1 fruit fly cellular context compared by ENCODE assay signal in the genomic region with DNA sequence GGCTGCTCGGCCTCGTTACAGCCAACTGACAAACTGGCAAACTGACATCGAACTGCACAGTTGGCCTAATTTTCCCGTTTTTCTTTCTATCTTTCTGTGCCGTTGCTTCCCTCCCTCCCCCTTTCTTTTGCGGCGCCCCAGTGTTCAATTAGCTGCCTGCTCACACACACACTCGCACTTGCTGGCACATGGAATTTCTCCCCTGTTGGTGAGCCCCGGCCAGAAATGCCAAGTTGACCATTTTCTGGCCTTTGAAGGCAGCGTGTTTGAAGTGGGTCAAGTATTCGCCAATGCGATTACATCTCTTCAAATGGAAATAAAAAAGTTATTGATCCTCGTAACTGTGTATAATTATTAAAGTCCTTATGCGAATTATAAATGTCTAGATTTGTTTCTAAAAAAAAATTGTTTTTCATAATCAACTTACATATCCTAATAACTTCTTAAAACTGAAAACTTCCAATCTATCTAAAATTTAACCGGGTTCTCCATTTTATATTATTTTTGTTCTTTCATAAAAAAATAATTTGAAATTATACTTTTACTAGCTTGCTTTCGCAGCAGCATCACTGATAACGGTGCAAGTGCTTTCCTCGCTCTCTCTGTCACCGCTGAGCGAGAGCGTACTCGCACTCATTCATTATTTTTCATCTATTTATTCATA.
TF ChIP-seq lines count a peak whose summit lies in the region.

No protein-coding gene starts in this region.

TF ChIP-seq in whole organism, embryonic, 481 proteins besides CTCF, POLR2A, EP300 and RAD21 (continued from another document and continues in another):
- peak; percentile 58 for TF ChIP-seq Med (GFP tag; lab: Kevin White, UChicago)
- no peak for TF ChIP-seq ato (GFP tag; IDR thresholded peaks at IDR 0.05; lab: Robert Waterston, UW; ENCODE audit: partially characterized antibody)
- no peak for TF ChIP-seq Tbp (GFP tag; optimal IDR thresholded peaks at IDR 0.05; lab: Kevin White, UChicago)
- peak; percentile 21 for TF ChIP-seq CG13775 (GFP tag; optimal IDR thresholded peaks at IDR 0.05; lab: Kevin White, UChicago)
- TF ChIP-seq CG17385 (GFP tag; optimal IDR thresholded peaks at IDR 0.05; lab: Kevin White, UChicago): peak; percentile 24
- TF ChIP-seq CG13424 (tag; optimal IDR thresholded peaks at IDR 0.05; lab: Kevin White, UChicago): peak; percentile 57
- TF ChIP-seq E2f1 (GFP tag; IDR thresholded peaks at IDR 0.05; lab: Robert Waterston, UW): no peak
- TF ChIP-seq nmo (GFP tag; optimal IDR thresholded peaks at IDR 0.05; lab: Kevin White, UChicago): peak; percentile 69
- TF ChIP-seq CG11398 (GFP tag; optimal IDR thresholded peaks at IDR 0.05; lab: Kevin White, UChicago): no peak
- TF ChIP-seq rib (GFP tag; IDR thresholded peaks at IDR 0.05; lab: Robert Waterston, UW): no peak; the same call in 1 of the 2 replicates
- TF ChIP-seq CoRest (tag; optimal IDR thresholded peaks at IDR 0.05; lab: Kevin White, UChicago): peak; percentile 63
- peak; percentile 76 for TF ChIP-seq CG10979 (tag; optimal IDR thresholded peaks at IDR 0.05; lab: Kevin White, UChicago)
- TF ChIP-seq CG8281 (tag; optimal IDR thresholded peaks at IDR 0.05; lab: Kevin White, UChicago): no peak
- TF ChIP-seq unpg (GFP tag; optimal IDR thresholded peaks at IDR 0.05; lab: Kevin White, UChicago): peak; percentile 23
- TF ChIP-seq Dek (tag; optimal IDR thresholded peaks at IDR 0.05; lab: Kevin White, UChicago): no peak
- TF ChIP-seq sens (GFP tag; lab: Kevin White, UChicago): peak; percentile 89
- no peak for TF ChIP-seq Kr (GFP tag; optimal IDR thresholded peaks at IDR 0.05; lab: Kevin White, UChicago)
- peak in 1 of 2 experiments; percentile 15 for TF ChIP-seq insv (GFP tag; optimal IDR thresholded peaks at IDR 0.05; lab: Kevin White, UChicago)
- TF ChIP-seq dmrt99B (tag; optimal IDR thresholded peaks at IDR 0.05; lab: Kevin White, UChicago): peak; percentile 41
- TF ChIP-seq CG4820 (GFP tag; optimal IDR thresholded peaks at IDR 0.05; lab: Kevin White, UChicago): peak; percentile 35
- TF ChIP-seq CG30403 (GFP tag; optimal IDR thresholded peaks at IDR 0.05; lab: Kevin White, UChicago): peak; percentile 74
- peak; percentile 32 for TF ChIP-seq CG16815 (GFP tag; optimal IDR thresholded peaks at IDR 0.05; lab: Kevin White, UChicago)
- TF ChIP-seq CG43689 (GFP tag; IDR thresholded peaks at IDR 0.05; lab: Robert Waterston, UW): no peak
- 0 out of 2 replicates have a peak, but pooled peaks have one; percentile 10 for TF ChIP-seq CG9932 (GFP tag; IDR thresholded peaks at IDR 0.05; lab: Robert Waterston, UW)
- no peak for TF ChIP-seq trh (GFP tag; optimal IDR thresholded peaks at IDR 0.05; lab: Kevin White, UChicago)
- no peak for TF ChIP-seq CG12236 (GFP tag; optimal IDR thresholded peaks at IDR 0.05; lab: Kevin White, UChicago)
- TF ChIP-seq CG7556 (GFP tag; optimal IDR thresholded peaks at IDR 0.05; lab: Kevin White, UChicago): peak; percentile 80
- no peak for TF ChIP-seq crc (GFP tag; optimal IDR thresholded peaks at IDR 0.05; lab: Kevin White, UChicago)
- TF ChIP-seq ems (GFP tag; optimal IDR thresholded peaks at IDR 0.05; lab: Kevin White, UChicago): peak; percentile 38
- peak; percentile 5 for TF ChIP-seq HLH54F (GFP tag; optimal IDR thresholded peaks at IDR 0.05; lab: Kevin White, UChicago)
- peak; percentile 50 for TF ChIP-seq CG7839 (tag; optimal IDR thresholded peaks at IDR 0.05; lab: Kevin White, UChicago)
- no peak for TF ChIP-seq Bdp1 (GFP tag; optimal IDR thresholded peaks at IDR 0.05; lab: Kevin White, UChicago)
- 0 out of 4 replicates have a peak, but pooled peaks have one; percentile 63 for TF ChIP-seq chinmo (GFP tag; IDR thresholded peaks at IDR 0.05; lab: Robert Waterston, UW; ENCODE audit: partially characterized antibody)
- no peak for TF ChIP-seq btn (GFP tag; optimal IDR thresholded peaks at IDR 0.05; lab: Kevin White, UChicago)
- TF ChIP-seq slp2 (GFP tag; optimal IDR thresholded peaks at IDR 0.05; lab: Kevin White, UChicago): no peak
- peak; percentile 19 for TF ChIP-seq CG2116 (GFP tag; optimal IDR thresholded peaks at IDR 0.05; lab: Kevin White, UChicago)
- TF ChIP-seq sc (optimal IDR thresholded peaks at IDR 0.05; lab: Kevin White, UChicago): no peak
- peak; percentile 31 for TF ChIP-seq sc (GFP tag; optimal IDR thresholded peaks at IDR 0.05; lab: Kevin White, UChicago)
- no peak for TF ChIP-seq CHES-1-like (GFP tag; optimal IDR thresholded peaks at IDR 0.05; lab: Kevin White, UChicago)
- no peak for TF ChIP-seq CG9876 (GFP tag; optimal IDR thresholded peaks at IDR 0.05; lab: Kevin White, UChicago)
- TF ChIP-seq cg (GFP tag; optimal IDR thresholded peaks at IDR 0.05; lab: Kevin White, UChicago): peak; percentile 74
- no peak for TF ChIP-seq sug (tag; optimal IDR thresholded peaks at IDR 0.05; lab: Kevin White, UChicago)
- peak; percentile 62 for TF ChIP-seq kni (GFP tag; optimal IDR thresholded peaks at IDR 0.05; lab: Kevin White, UChicago)
- no peak for TF ChIP-seq CG7745 (tag; optimal IDR thresholded peaks at IDR 0.05; lab: Kevin White, UChicago)
- peak; percentile 36 for TF ChIP-seq CG2120 (GFP tag; optimal IDR thresholded peaks at IDR 0.05; lab: Kevin White, UChicago)
- no peak for TF ChIP-seq Doc2 (GFP tag; IDR thresholded peaks at IDR 0.05; lab: Robert Waterston, UW)
- TF ChIP-seq Scr (GFP tag; IDR thresholded peaks at IDR 0.05; lab: Robert Waterston, UW; ENCODE audit: partially characterized antibody): 0 out of 2 replicates have a peak, but pooled peaks have one; percentile 0
- no peak for TF ChIP-seq prd (optimal IDR thresholded peaks at IDR 0.05; lab: Kevin White, UChicago)
- 0 out of 3 replicates have a peak, but pooled peaks have one; percentile 38 for TF ChIP-seq prd (GFP tag; IDR thresholded peaks at IDR 0.05; lab: Robert Waterston, UW)
- no peak for TF ChIP-seq dati (GFP tag; IDR thresholded peaks at IDR 0.05; lab: Robert Waterston, UW)
- TF ChIP-seq Atf6 (GFP tag; IDR thresholded peaks at IDR 0.05; lab: Robert Waterston, UW): no peak
- TF ChIP-seq seq (GFP tag; IDR thresholded peaks at IDR 0.05; lab: Robert Waterston, UW): no peak
- no peak for TF ChIP-seq CG10654 (GFP tag; optimal IDR thresholded peaks at IDR 0.05; lab: Kevin White, UChicago)
- TF ChIP-seq Dbx (GFP tag; IDR thresholded peaks at IDR 0.05; lab: Robert Waterston, UW): no peak
- peak; percentile 52 for TF ChIP-seq CG5180 (GFP tag; optimal IDR thresholded peaks at IDR 0.05; lab: Kevin White, UChicago)
- TF ChIP-seq CG4854 (GFP tag; optimal IDR thresholded peaks at IDR 0.05; lab: Kevin White, UChicago): no peak
- TF ChIP-seq Blimp-1 (GFP tag; optimal IDR thresholded peaks at IDR 0.05; lab: Kevin White, UChicago): peak; percentile 56
- TF ChIP-seq Hsf (GFP tag; optimal IDR thresholded peaks at IDR 0.05; lab: Kevin White, UChicago): peak; percentile 22
- no peak for TF ChIP-seq CG10543 (GFP tag; optimal IDR thresholded peaks at IDR 0.05; lab: Kevin White, UChicago)
- TF ChIP-seq sob (GFP tag; IDR thresholded peaks at IDR 0.05; lab: Robert Waterston, UW): no peak
- TF ChIP-seq CG11695 (GFP tag; IDR thresholded peaks at IDR 0.05; lab: Robert Waterston, UW): 0 out of 3 replicates have a peak, but pooled peaks have one; percentile 44
- TF ChIP-seq fru (optimal IDR thresholded peaks at IDR 0.05; lab: Kevin White, UChicago): no peak
- peak; percentile 1 for TF ChIP-seq CG3407 (GFP tag; optimal IDR thresholded peaks at IDR 0.05; lab: Kevin White, UChicago)
- no peak for TF ChIP-seq CG3726 (GFP tag; IDR thresholded peaks at IDR 0.05; lab: Robert Waterston, UW)
- no peak for TF ChIP-seq ERR (GFP tag; optimal IDR thresholded peaks at IDR 0.05; lab: Kevin White, UChicago)
- TF ChIP-seq CG3838 (GFP tag; optimal IDR thresholded peaks at IDR 0.05; lab: Kevin White, UChicago): no peak
- no peak for TF ChIP-seq vnd (GFP tag; IDR thresholded peaks at IDR 0.05; lab: Robert Waterston, UW; ENCODE audit: partially characterized antibody)
- TF ChIP-seq CG7372 (GFP tag; IDR thresholded peaks at IDR 0.05; lab: Robert Waterston, UW): no peak
- TF ChIP-seq ac (GFP tag; optimal IDR thresholded peaks at IDR 0.05; lab: Kevin White, UChicago): no peak
- TF ChIP-seq CG10267 (tag; optimal IDR thresholded peaks at IDR 0.05; lab: Kevin White, UChicago): peak; percentile 44
- TF ChIP-seq pita (GFP tag; optimal IDR thresholded peaks at IDR 0.05; lab: Kevin White, UChicago): no peak
- peak; percentile 44 for TF ChIP-seq dmrt11E (tag; optimal IDR thresholded peaks at IDR 0.05; lab: Kevin White, UChicago)
- no peak for TF ChIP-seq tgo (GFP tag; IDR thresholded peaks at IDR 0.05; lab: Robert Waterston, UW)
- 0 out of 2 replicates have a peak, but pooled peaks have one; percentile 4 for TF ChIP-seq HLH3B (GFP tag; IDR thresholded peaks at IDR 0.05; lab: Robert Waterston, UW)
- no peak for TF ChIP-seq CG9215 (GFP tag; IDR thresholded peaks at IDR 0.05; lab: Robert Waterston, UW)
- TF ChIP-seq Hr39 (optimal IDR thresholded peaks at IDR 0.05; lab: Kevin White, UChicago): no peak
- no peak for TF ChIP-seq CG6654 (GFP tag; optimal IDR thresholded peaks at IDR 0.05; lab: Kevin White, UChicago)
- TF ChIP-seq CG4617 (GFP tag; optimal IDR thresholded peaks at IDR 0.05; lab: Kevin White, UChicago; ENCODE audit: borderline replicate concordance): no peak
- peak; percentile 55 for TF ChIP-seq CG14710 (tag; optimal IDR thresholded peaks at IDR 0.05; lab: Kevin White, UChicago)
- peak; percentile 9 for TF ChIP-seq gcm (GFP tag; optimal IDR thresholded peaks at IDR 0.05; lab: Kevin White, UChicago)
- no peak for TF ChIP-seq ro (GFP tag; IDR thresholded peaks at IDR 0.05; lab: Robert Waterston, UW)
- peak; percentile 38 for TF ChIP-seq CG12942 (GFP tag; optimal IDR thresholded peaks at IDR 0.05; lab: Kevin White, UChicago)
- TF ChIP-seq CG18619 (GFP tag; optimal IDR thresholded peaks at IDR 0.05; lab: Kevin White, UChicago): peak; percentile 39
- TF ChIP-seq CG12391 (tag; optimal IDR thresholded peaks at IDR 0.05; lab: Kevin White, UChicago): peak; percentile 73
- TF ChIP-seq CG34422 (GFP tag; IDR thresholded peaks at IDR 0.05; lab: Robert Waterston, UW): no peak; the same call in 2 of the 3 replicates
- no peak for TF ChIP-seq CG10321 (GFP tag; IDR thresholded peaks at IDR 0.05; lab: Robert Waterston, UW)
- no peak for TF ChIP-seq amos (GFP tag; IDR thresholded peaks at IDR 0.05; lab: Robert Waterston, UW; ENCODE audit: partially characterized antibody)
- TF ChIP-seq sd (tag; optimal IDR thresholded peaks at IDR 0.05; lab: Kevin White, UChicago): peak; percentile 76
- TF ChIP-seq CG7987 (GFP tag; optimal IDR thresholded peaks at IDR 0.05; lab: Kevin White, UChicago): no peak
- TF ChIP-seq Max (GFP tag; optimal IDR thresholded peaks at IDR 0.05; lab: Kevin White, UChicago): peak; percentile 39
- TF ChIP-seq trem (tag; optimal IDR thresholded peaks at IDR 0.05; lab: Kevin White, UChicago): peak; percentile 53
- TF ChIP-seq Ssrp (tag; optimal IDR thresholded peaks at IDR 0.05; lab: Kevin White, UChicago): peak; percentile 63
- peak; percentile 17 for TF ChIP-seq CG8290 (GFP tag; optimal IDR thresholded peaks at IDR 0.05; lab: Kevin White, UChicago)
- TF ChIP-seq CG8290 (tag; optimal IDR thresholded peaks at IDR 0.05; lab: Kevin White, UChicago): no peak
- TF ChIP-seq Six4 (GFP tag; optimal IDR thresholded peaks at IDR 0.05; lab: Kevin White, UChicago): peak; percentile 46
- TF ChIP-seq CG18476 (GFP tag; optimal IDR thresholded peaks at IDR 0.05; lab: Kevin White, UChicago): no peak
- peak; percentile 43 for TF ChIP-seq CG1529 (GFP tag; optimal IDR thresholded peaks at IDR 0.05; lab: Kevin White, UChicago)
- no peak for TF ChIP-seq jigr1 (GFP tag; IDR thresholded peaks at IDR 0.05; lab: Robert Waterston, UW)
- TF ChIP-seq B-H1 (GFP tag; IDR thresholded peaks at IDR 0.05; lab: Robert Waterston, UW): 0 out of 3 replicates have a peak, but pooled peaks have one; percentile 14
- TF ChIP-seq bcd (GFP tag; optimal IDR thresholded peaks at IDR 0.05; lab: Kevin White, UChicago): peak; percentile 19
- no peak for TF ChIP-seq ranshi (GFP tag; IDR thresholded peaks at IDR 0.05; lab: Robert Waterston, UW)
- TF ChIP-seq Hr3 (GFP tag; optimal IDR thresholded peaks at IDR 0.05; lab: Kevin White, UChicago): peak; percentile 53
- peak; percentile 48 for TF ChIP-seq CG6254 (GFP tag; optimal IDR thresholded peaks at IDR 0.05; lab: Kevin White, UChicago)
- TF ChIP-seq sim (GFP tag; IDR thresholded peaks at IDR 0.05; lab: Robert Waterston, UW): no peak
- TF ChIP-seq CG12219 (GFP tag; optimal IDR thresholded peaks at IDR 0.05; lab: Kevin White, UChicago): peak; percentile 6
- no peak for TF ChIP-seq CG3995 (GFP tag; optimal IDR thresholded peaks at IDR 0.05; lab: Kevin White, UChicago)
- TF ChIP-seq Hand (GFP tag; optimal IDR thresholded peaks at IDR 0.05; lab: Kevin White, UChicago): no peak
- TF ChIP-seq CG12769 (tag; optimal IDR thresholded peaks at IDR 0.05; lab: Kevin White, UChicago): peak; percentile 68
- TF ChIP-seq gcm2 (GFP tag; optimal IDR thresholded peaks at IDR 0.05; lab: Kevin White, UChicago): no peak
- no peak for TF ChIP-seq gro (GFP tag; optimal IDR thresholded peaks at IDR 0.05; lab: Kevin White, UChicago)
- no peak for TF ChIP-seq da (GFP tag; optimal IDR thresholded peaks at IDR 0.05; lab: Kevin White, UChicago)
- peak in 1 of 2 experiments; percentile 39 for TF ChIP-seq bsh (GFP tag; optimal IDR thresholded peaks at IDR 0.05; lab: Kevin White, UChicago)
- peak; percentile 17 for TF ChIP-seq CG15696 (tag; optimal IDR thresholded peaks at IDR 0.05; lab: Kevin White, UChicago)
- no peak for TF ChIP-seq Hey (tag; optimal IDR thresholded peaks at IDR 0.05; lab: Kevin White, UChicago)
- TF ChIP-seq zen (tag; optimal IDR thresholded peaks at IDR 0.05; lab: Kevin White, UChicago): peak; percentile 54
- peak; percentile 30 for TF ChIP-seq az2 (GFP tag; optimal IDR thresholded peaks at IDR 0.05; lab: Kevin White, UChicago)
- TF ChIP-seq Dll (GFP tag; IDR thresholded peaks at IDR 0.05; lab: Robert Waterston, UW; ENCODE audit: partially characterized antibody): no peak
- no peak for TF ChIP-seq slou (GFP tag; optimal IDR thresholded peaks at IDR 0.05; lab: Kevin White, UChicago)
- no peak for TF ChIP-seq C15 (GFP tag; IDR thresholded peaks at IDR 0.05; lab: Robert Waterston, UW)
- TF ChIP-seq CG13123 (GFP tag; optimal IDR thresholded peaks at IDR 0.05; lab: Kevin White, UChicago): no peak
- no peak for TF ChIP-seq CG9797 (GFP tag; optimal IDR thresholded peaks at IDR 0.05; lab: Kevin White, UChicago)
- peak; percentile 39 for TF ChIP-seq hkb (optimal IDR thresholded peaks at IDR 0.05; lab: Kevin White, UChicago)
- no peak for TF ChIP-seq hkb (GFP tag; IDR thresholded peaks at IDR 0.05; lab: Robert Waterston, UW)
- TF ChIP-seq CG17359 (tag; optimal IDR thresholded peaks at IDR 0.05; lab: Kevin White, UChicago): peak; percentile 18
- TF ChIP-seq CG12659 (GFP tag; optimal IDR thresholded peaks at IDR 0.05; lab: Kevin White, UChicago): peak; percentile 43
